Worm (Caenorhabditis elegans): ENCODE measurements around the gene F22F7.7.
"Not testable (repeated sequence)": the region's sequence is repeated elsewhere in the genome, so short reads cannot be mapped to it uniquely, and the experiment has no call there.

F22F7.7 gene

ce11 chrV:2153274-2153673 is 13.4 kb upstream of the F22F7.7 start, which contains the start of gene srbc-23:
srbc-23 (plus strand) TSS chrV:2153574.
- no peak for TF ChIP-seq W03F9.2 (tag; optimal IDR thresholded peaks at IDR 0.05)
- no peak for TF ChIP-seq dao-5 (tag; optimal IDR thresholded peaks at IDR 0.05)
- no peak for TF ChIP-seq him-1 (tag; optimal IDR thresholded peaks at IDR 0.05)

ce11 chrV:2151458-2151857 is 11.6 kb upstream of the F22F7.7 start, which contains the start of gene srbc-24:
srbc-24 (plus strand) TSS chrV:2151758.
- TF ChIP-seq W03F9.2 (tag; optimal IDR thresholded peaks at IDR 0.05) (no peak), dao-5 (tag; optimal IDR thresholded peaks at IDR 0.05) (no peak), him-1 (tag; optimal IDR thresholded peaks at IDR 0.05) (no peak)

- no peak for TF ChIP-seq him-1 (tag; optimal IDR thresholded peaks at IDR 0.05)
- no peak for TF ChIP-seq W03F9.2 (tag; optimal IDR thresholded peaks at IDR 0.05)
These were observed 11.0 kb upstream of the F22F7.7 start, which contains the start of gene C45H4.13 for ce11 chrV:2150876-2151275. C45H4.13 (minus strand) TSS chrV:2150976.

ce11 chrV:2149432-2149831 is 9.6 kb upstream of the F22F7.7 start, which contains the start of gene C45H4.21:
C45H4.21 (minus strand) TSS chrV:2149532.
- no peak for TF ChIP-seq him-1 (tag; optimal IDR thresholded peaks at IDR 0.05)
- no peak for TF ChIP-seq W03F9.2 (tag; optimal IDR thresholded peaks at IDR 0.05)
- no peak for TF ChIP-seq dao-5 (tag; optimal IDR thresholded peaks at IDR 0.05)

ce11 chrV:2146795-2147194 is 7.0 kb upstream of the F22F7.7 start, which contains the start of gene srbc-20:
srbc-20 (plus strand) TSS chrV:2147095.
- TF ChIP-seq dao-5 (tag; optimal IDR thresholded peaks at IDR 0.05) (no peak), W03F9.2 (tag; optimal IDR thresholded peaks at IDR 0.05) (no peak), him-1 (tag; optimal IDR thresholded peaks at IDR 0.05) (no peak)

ce11 chrV:2146044-2146443 is 6.2 kb upstream of the F22F7.7 start, which contains the start of gene str-52:
str-52 (minus strand) TSS chrV:2146144.
- TF ChIP-seq W03F9.2 (tag; optimal IDR thresholded peaks at IDR 0.05) = no peak
- TF ChIP-seq him-1 (tag; optimal IDR thresholded peaks at IDR 0.05) = no peak

- TF ChIP-seq him-1, W03F9.2, dao-5 (tag; optimal IDR thresholded peaks at IDR 0.05): not testable (repeated sequence)
These were observed 4.6 kb upstream of the F22F7.7 start, which contains the start of gene F22F7.12 for ce11 chrV:2144408-2144807. F22F7.12 (minus strand) TSS chrV:2144508.

ce11 chrV:2138287-2138686 is 1.6 kb downstream of the F22F7.7 start:
- TF ChIP-seq him-1 (tag; optimal IDR thresholded peaks at IDR 0.05) (peak; percentile 23), W03F9.2 (tag; optimal IDR thresholded peaks at IDR 0.05) (no peak)

ce11 chrV:2137010-2137409 is 2.8 kb downstream of the F22F7.7 start:
- no peak for TF ChIP-seq dao-5 (tag; optimal IDR thresholded peaks at IDR 0.05)
- TF ChIP-seq him-1 (tag; optimal IDR thresholded peaks at IDR 0.05) = no peak
- no peak for TF ChIP-seq W03F9.2 (tag; optimal IDR thresholded peaks at IDR 0.05)

ce11 chrV:2135323-2135722 is 4.5 kb downstream of the F22F7.7 start:
- TF ChIP-seq him-1 (tag; optimal IDR thresholded peaks at IDR 0.05) (peak; percentile 42), dao-5 (tag; optimal IDR thresholded peaks at IDR 0.05) (no peak)

- no peak for TF ChIP-seq W03F9.2 (tag; optimal IDR thresholded peaks at IDR 0.05)
These were observed 5.5 kb downstream of the F22F7.7 start for ce11 chrV:2134340-2134739.

- TF ChIP-seq dao-5 (tag; optimal IDR thresholded peaks at IDR 0.05) (no peak), him-1 (tag; optimal IDR thresholded peaks at IDR 0.05) (peak; percentile 86)
These were observed 6.3 kb downstream of the F22F7.7 start for ce11 chrV:2133512-2133911.

- TF ChIP-seq him-1 (tag; optimal IDR thresholded peaks at IDR 0.05) (no peak), W03F9.2 (tag; optimal IDR thresholded peaks at IDR 0.05) (no peak), dao-5 (tag; optimal IDR thresholded peaks at IDR 0.05) (no peak)
These were observed 7.2 kb downstream of the F22F7.7 start for ce11 chrV:2132675-2133074.

- peak; percentile 63 for TF ChIP-seq W03F9.2 (tag; optimal IDR thresholded peaks at IDR 0.05)
- peak; percentile 75 for TF ChIP-seq him-1 (tag; optimal IDR thresholded peaks at IDR 0.05)
- no peak for TF ChIP-seq dao-5 (tag; optimal IDR thresholded peaks at IDR 0.05)
These were observed 12.8 kb downstream of the F22F7.7 start, which contains the start of gene ldp-1 for ce11 chrV:2126996-2127585. ldp-1 (plus strand) TSS chrV:2127535.

ce11 chrV:2126554-2126953 is 13.3 kb downstream of the F22F7.7 start:
- TF ChIP-seq dao-5 (tag; optimal IDR thresholded peaks at IDR 0.05) = no peak
- no peak for TF ChIP-seq W03F9.2 (tag; optimal IDR thresholded peaks at IDR 0.05)
- TF ChIP-seq him-1 (tag; optimal IDR thresholded peaks at IDR 0.05) = no peak
